Worm (Caenorhabditis elegans) whole organism, young adult: ENCODE results near the gene F09F9.5.

Experiments used
- B0336.3 ChIP-seq: fragments of 200-800 bp; sonication (Bioruptor generic); IDR thresholded peaks from 2 replicates; pipeline ENCODE4 v1.3.6; 2022; ENCODE audit warnings: missing genetic modification characterization, missing compliant biosample characterization
- C06A6.2 ChIP-seq: fragments of 200-800 bp; sonication (Bioruptor generic); conservative IDR thresholded peaks from 2 replicates; pipeline ENCODE4 v1.3.6; 2022; ENCODE audit warnings: missing genetic modification characterization, missing compliant biosample characterization
- D2030.7 ChIP-seq: fragments of 200-800 bp; sonication (Bioruptor generic); IDR thresholded peaks from 2 replicates; pipeline ENCODE4 v1.3.6; 2022; ENCODE audit warnings: missing genetic modification reagents, missing genetic modification characterization, missing compliant biosample characterization
- F10E7.11 ChIP-seq: sonication (generic microtip); optimal IDR thresholded peaks from 2 replicates; lab custom pipeline; 2017; ENCODE audit warnings: mild to moderate bottlenecking, missing genetic modification characterization, moderate library complexity, missing compliant biosample characterization
- F23B12.7 ChIP-seq: sonication (generic microtip); optimal IDR thresholded peaks from 2 replicates; lab custom pipeline; 2017; ENCODE audit warnings: missing genetic modification characterization, mild to moderate bottlenecking, missing compliant biosample characterization, antibody characterized with exemption, moderate library complexity; ENCODE audit not compliant: insufficient read depth
- F57A8.1 ChIP-seq: fragments of 200-800 bp; sonication (Bioruptor generic); optimal IDR thresholded peaks from 2 replicates; lab custom pipeline; 2018; ENCODE audit warnings: mild to moderate bottlenecking, missing genetic modification characterization, moderate library complexity, missing compliant biosample characterization
- K11D2.4 ChIP-seq: fragments of 200-800 bp; sonication (Bioruptor generic); IDR thresholded peaks from 2 replicates; pipeline ENCODE4 v1.3.6; 2022; ENCODE audit warnings: missing genetic modification reagents, missing genetic modification characterization, missing compliant biosample characterization
- K12H6.12 ChIP-seq: fragments of 200-800 bp; sonication (Bioruptor generic); optimal IDR thresholded peaks from 2 replicates; lab custom pipeline; 2018; ENCODE audit warnings: mild to moderate bottlenecking, missing genetic modification characterization, missing compliant biosample characterization
- T07F8.4 ChIP-seq: sonication (generic microtip); optimal IDR thresholded peaks from 2 replicates; lab custom pipeline; 2016; ENCODE audit warnings: mild to moderate bottlenecking, missing genetic modification characterization, moderate library complexity, missing compliant biosample characterization
- Y79H2A.3 ChIP-seq: fragments of 200-800 bp; sonication (Bioruptor generic); conservative IDR thresholded peaks from 2 replicates; pipeline ENCODE4 v1.3.6; 2022; ENCODE audit warnings: missing genetic modification reagents, missing genetic modification characterization, missing compliant biosample characterization
- Y95B8A.8 ChIP-seq: fragments of 200-800 bp; sonication (Bioruptor generic); IDR thresholded peaks from 2 replicates; pipeline ENCODE4 v1.3.6; 2022; ENCODE audit warnings: missing genetic modification reagents, missing genetic modification characterization, missing compliant biosample characterization
- attf-5 ChIP-seq: fragments of 200-800 bp; sonication (Bioruptor generic); optimal IDR thresholded peaks from 2 replicates; lab custom pipeline; 2018; ENCODE audit warnings: mild to moderate bottlenecking, missing genetic modification characterization, missing compliant biosample characterization
- bed-2 ChIP-seq: fragments of 200-800 bp; sonication (Bioruptor generic); IDR thresholded peaks from 2 replicates; pipeline ENCODE4 v1.3.6; 2022; ENCODE audit warnings: missing genetic modification reagents, missing genetic modification characterization, missing compliant biosample characterization
- cebp-1 ChIP-seq, 2 experiments: fragments of 200-800 bp in 1 of 2; sonication (Bioruptor generic) in 1 of 2; sonication (generic microtip) in 1 of 2; IDR thresholded peaks in 1 of 2; optimal IDR thresholded peaks in 1 of 2; 2 replicates each; pipeline versions ENCODE4 v1.3.6 to Lab custom; 2017 to 2022; ENCODE audit warnings: missing compliant biosample characterization in 2 of 2, missing genetic modification characterization in 2 of 2, mild to moderate bottlenecking in 1 of 2, missing genetic modification reagents in 1 of 2, moderate library complexity in 1 of 2
- ceh-27 ChIP-seq: fragments of 200-800 bp; sonication (Bioruptor generic); optimal IDR thresholded peaks from 2 replicates; lab custom pipeline; 2018; ENCODE audit warnings: mild to moderate bottlenecking, missing genetic modification characterization, moderate library complexity, missing compliant biosample characterization
- ceh-40 ChIP-seq: fragments of 200-800 bp; sonication (Bioruptor generic); IDR thresholded peaks from 2 replicates; pipeline ENCODE4 v1.3.6; 2022; ENCODE audit warnings: missing genetic modification characterization, missing compliant biosample characterization
- ceh-91 ChIP-seq: fragments of 200-800 bp; sonication (Bioruptor generic); IDR thresholded peaks from 2 replicates; pipeline ENCODE4 v1.3.6; 2022; ENCODE audit warnings: missing genetic modification reagents, missing genetic modification characterization, missing compliant biosample characterization
- dox-1 ChIP-seq: fragments of 200-800 bp; sonication (Bioruptor generic); IDR thresholded peaks from 2 replicates; pipeline ENCODE4 v1.3.6; 2022; ENCODE audit warnings: missing genetic modification reagents, missing genetic modification characterization, missing compliant biosample characterization
- egrh-3 ChIP-seq: fragments of 200-800 bp; sonication (Bioruptor generic); IDR thresholded peaks from 2 replicates; pipeline ENCODE4 v1.3.6; 2022; ENCODE audit warnings: missing genetic modification reagents, missing genetic modification characterization, missing compliant biosample characterization
- ekl-4 ChIP-seq: fragments of 200-800 bp; sonication (Bioruptor generic); IDR thresholded peaks from 2 replicates; pipeline ENCODE4 v1.3.6; 2022; ENCODE audit warnings: missing genetic modification reagents, missing genetic modification characterization, missing compliant biosample characterization
- ets-4 ChIP-seq: fragments of 200-800 bp; sonication (Bioruptor generic); optimal IDR thresholded peaks from 2 replicates; lab custom pipeline; 2018; ENCODE audit warnings: mild to moderate bottlenecking, missing genetic modification characterization, missing compliant biosample characterization
- gei-17 ChIP-seq: fragments of 200-800 bp; sonication (Bioruptor generic); optimal IDR thresholded peaks from 2 replicates; lab custom pipeline; 2018; ENCODE audit warnings: mild to moderate bottlenecking, missing genetic modification characterization, missing compliant biosample characterization
- hlh-26 ChIP-seq: fragments of 200-800 bp; sonication (Bioruptor generic); conservative IDR thresholded peaks from 2 replicates; pipeline ENCODE4 v1.3.6; 2022; ENCODE audit warnings: missing genetic modification reagents, missing genetic modification characterization, missing compliant biosample characterization
- lag-1 ChIP-seq: fragments of 200-800 bp; sonication (Bioruptor generic); IDR thresholded peaks from 2 replicates; pipeline ENCODE4 v1.3.6; 2022; ENCODE audit warnings: missing genetic modification reagents, missing genetic modification characterization, missing compliant biosample characterization
- let-607 ChIP-seq, 2 experiments: fragments of 200-800 bp in 1 of 2; sonication (Bioruptor generic) in 1 of 2; sonication (generic microtip) in 1 of 2; optimal IDR thresholded peaks; 2 replicates each; lab custom pipeline; 2016 to 2018; ENCODE audit warnings: mild to moderate bottlenecking in 2 of 2, missing compliant biosample characterization in 2 of 2, missing genetic modification characterization in 2 of 2, moderate library complexity in 2 of 2, missing genotype in 1 of 2
- lin-26 ChIP-seq: fragments of 200-800 bp; sonication (Bioruptor generic); IDR thresholded peaks from 2 replicates; pipeline ENCODE4 v1.3.6; 2022; ENCODE audit warnings: missing genetic modification reagents, missing genetic modification characterization, missing compliant biosample characterization
- madf-10 ChIP-seq: sonication (generic microtip); optimal IDR thresholded peaks from 2 replicates; lab custom pipeline; 2016; ENCODE audit warnings: mild to moderate bottlenecking, missing genetic modification characterization, missing compliant biosample characterization
- madf-6 ChIP-seq: fragments of 200-800 bp; sonication (Bioruptor generic); IDR thresholded peaks from 2 replicates; pipeline ENCODE4 v1.3.6; 2022; ENCODE audit warnings: missing genetic modification reagents, missing genetic modification characterization, missing compliant biosample characterization
- mcd-1 ChIP-seq: fragments of 200-800 bp; sonication (Bioruptor generic); IDR thresholded peaks from 2 replicates; pipeline ENCODE4 v1.3.6; 2022; ENCODE audit warnings: missing genetic modification reagents, missing genetic modification characterization, missing compliant biosample characterization
- mxl-1 ChIP-seq: sonication (generic microtip); optimal IDR thresholded peaks from 2 replicates; lab custom pipeline; 2016; ENCODE audit warnings: missing genetic modification characterization, missing compliant biosample characterization
- nfyb-1 ChIP-seq: fragments of 200-800 bp; sonication (Bioruptor generic); IDR thresholded peaks from 2 replicates; pipeline ENCODE4 v1.3.6; 2022; ENCODE audit warnings: missing genetic modification reagents, missing genetic modification characterization, missing compliant biosample characterization
- nhr-120 ChIP-seq: fragments of 200-800 bp; sonication (Bioruptor generic); IDR thresholded peaks from 2 replicates; pipeline ENCODE4 v1.3.6; 2022; ENCODE audit warnings: missing genetic modification characterization, missing compliant biosample characterization
- nhr-179 ChIP-seq: sonication (generic microtip); optimal IDR thresholded peaks from 2 replicates; lab custom pipeline; 2016; ENCODE audit warnings: mild to moderate bottlenecking, missing genetic modification characterization, missing compliant biosample characterization
- nhr-80 ChIP-seq: sonication (generic microtip); optimal IDR thresholded peaks from 2 replicates; lab custom pipeline; 2016; ENCODE audit warnings: missing genetic modification characterization, missing compliant biosample characterization
- sdz-38 ChIP-seq: sonication (generic microtip); optimal IDR thresholded peaks from 2 replicates; lab custom pipeline; 2016; ENCODE audit warnings: missing genotype, missing genetic modification characterization, missing compliant biosample characterization
- sea-2 ChIP-seq: fragments of 200-800 bp; sonication (Bioruptor generic); IDR thresholded peaks from 2 replicates; pipeline ENCODE4 v1.3.6; 2022; ENCODE audit warnings: missing genetic modification characterization, missing compliant biosample characterization
- somi-1 ChIP-seq: fragments of 200-800 bp; sonication (Bioruptor generic); optimal IDR thresholded peaks from 2 replicates; lab custom pipeline; 2018; ENCODE audit warnings: mild to moderate bottlenecking, missing genetic modification characterization, missing compliant biosample characterization
- sptf-2 ChIP-seq: fragments of 200-800 bp; sonication (Bioruptor generic); optimal IDR thresholded peaks from 2 replicates; lab custom pipeline; 2018; ENCODE audit warnings: mild to moderate bottlenecking, missing genetic modification characterization, missing compliant biosample characterization
- tbp1 ChIP-seq: fragments of 200-800 bp; sonication (Bioruptor generic); optimal IDR thresholded peaks from 2 replicates; lab custom pipeline; 2018; ENCODE audit warnings: mild to moderate bottlenecking, missing genetic modification characterization, missing compliant biosample characterization
- zfh-2 ChIP-seq: fragments of 200-800 bp; sonication (Bioruptor generic); conservative IDR thresholded peaks from 2 replicates; pipeline ENCODE4 v1.3.6; 2022; ENCODE audit warnings: missing genetic modification reagents, missing genetic modification characterization, missing compliant biosample characterization
- zim-3 ChIP-seq: sonication (generic microtip); optimal IDR thresholded peaks from 2 replicates; lab custom pipeline; 2017; ENCODE audit warnings: mild to moderate bottlenecking, missing genetic modification characterization, moderate library complexity, missing compliant biosample characterization
- ztf-25 ChIP-seq: fragments of 200-800 bp; sonication (Bioruptor generic); IDR thresholded peaks from 2 replicates; pipeline ENCODE4 v1.3.6; 2022; ENCODE audit warnings: missing genetic modification reagents, missing genetic modification characterization, missing compliant biosample characterization
- ztf-3 ChIP-seq: fragments of 200-800 bp; sonication (Bioruptor generic); optimal IDR thresholded peaks from 2 replicates; lab custom pipeline; 2018; ENCODE audit warnings: mild to moderate bottlenecking, missing genetic modification characterization, missing compliant biosample characterization

The F09F9.5 gene

ce11 chrX:4143260-4144018, 25.7 kb downstream of the F09F9.5 start:
- TF ChIP-seq nhr-120 (no peak), dox-1 (GFP tag; lab: Robert Waterston, UW) (0 out of 2 replicates have a peak, but pooled peaks have one; percentile 25), somi-1 (GFP tag; lab: Kevin White, UChicago) (peak; percentile 45), cebp-1 (GFP tag; IDR thresholded peaks at IDR 0.05; lab: Robert Waterston, UW) (no peak), cebp-1 (tag; optimal IDR thresholded peaks at IDR 0.05; lab: Kevin White, UChicago) (peak; percentile 33)

DNA sequence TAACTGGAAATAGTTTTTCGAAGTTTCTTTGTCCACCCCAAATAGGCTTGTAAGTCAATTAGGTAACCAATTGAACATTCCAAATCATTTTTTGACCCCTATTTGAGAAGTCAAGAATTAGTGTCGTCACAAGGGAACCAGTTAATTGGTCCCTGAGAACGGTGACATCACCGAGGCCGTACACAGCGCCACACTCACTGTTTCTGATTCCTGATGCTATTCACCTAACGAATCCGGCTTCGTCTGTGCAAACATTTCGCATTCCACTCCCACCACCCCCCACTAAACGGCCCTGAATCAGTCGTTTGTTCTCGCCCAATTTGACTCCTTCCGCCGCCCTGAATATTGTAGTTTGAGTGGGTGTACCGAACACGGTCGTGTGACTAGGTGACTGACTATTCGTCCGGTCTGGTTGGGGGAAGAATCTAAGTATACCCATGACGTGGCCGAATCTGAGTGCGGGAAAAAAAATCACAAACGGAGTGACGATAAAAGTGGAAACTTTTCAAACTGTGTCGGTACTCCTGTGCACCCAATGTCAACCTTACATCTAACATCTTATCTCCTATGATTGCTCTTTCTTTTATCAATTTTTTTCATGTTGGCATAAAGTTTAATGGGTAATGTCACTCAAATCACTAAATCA, 26.5 kb downstream of the F09F9.5 start:
- TF ChIP-seq sptf-2: no peak
- TF ChIP-seq Y95B8A.8 (GFP tag; lab: Robert Waterston, UW): no peak; the same call in 1 of the 2 replicates
- no peak for TF ChIP-seq ztf-25 (GFP tag; lab: Robert Waterston, UW)
- 0 out of 2 replicates have a peak, but pooled peaks have one; percentile 11 for TF ChIP-seq lin-26 (GFP tag; lab: Robert Waterston, UW)
- no peak for TF ChIP-seq attf-5
- TF ChIP-seq sdz-38: no peak
- 0 out of 2 replicates have a peak, but pooled peaks have one; percentile 31 for TF ChIP-seq zfh-2
- peak; percentile 37 for TF ChIP-seq ets-4
- no peak for TF ChIP-seq F57A8.1 (GFP tag; lab: Kevin White, UChicago)
- no peak for TF ChIP-seq tbp1
- peak; percentile 18 for TF ChIP-seq K12H6.12 (tag; lab: Kevin White, UChicago)
- 0 out of 2 replicates have a peak, but pooled peaks have one; percentile 15 for TF ChIP-seq madf-6 (GFP tag; lab: Robert Waterston, UW)
- TF ChIP-seq T07F8.4 (tag; lab: Kevin White, UChicago): no peak
- TF ChIP-seq sea-2 (GFP tag; lab: Robert Waterston, UW): no peak
- peak; percentile 38; the same call in 1 of the 2 replicates for TF ChIP-seq ceh-40 (GFP tag; lab: Robert Waterston, UW)
- TF ChIP-seq bed-2 (GFP tag; lab: Robert Waterston, UW): no peak
- peak; percentile 23; the same call in 1 of the 2 replicates for TF ChIP-seq K11D2.4 (GFP tag; lab: Robert Waterston, UW)
- TF ChIP-seq lag-1: no peak
- TF ChIP-seq ceh-27 (GFP tag; lab: Kevin White, UChicago): peak; percentile 44
- TF ChIP-seq egrh-3 (GFP tag; lab: Robert Waterston, UW): 0 out of 2 replicates have a peak, but pooled peaks have one; percentile 10
- TF ChIP-seq nhr-80 (tag; lab: Kevin White, UChicago): peak; percentile 40
- TF ChIP-seq zim-3 (tag; lab: Kevin White, UChicago): no peak
- no peak for TF ChIP-seq ztf-3 (GFP tag; lab: Kevin White, UChicago)
- TF ChIP-seq C06A6.2 (GFP tag; lab: Robert Waterston, UW): 0 out of 2 replicates have a peak, but pooled peaks have one; percentile 15
- no peak for TF ChIP-seq nhr-179 (tag; lab: Kevin White, UChicago)
- TF ChIP-seq F10E7.11 (tag; lab: Kevin White, UChicago): no peak
- TF ChIP-seq dox-1 (GFP tag; lab: Robert Waterston, UW): no peak
- peak; percentile 77 to 81 for TF ChIP-seq let-607 (tag; optimal IDR thresholded peaks at IDR 0.05; lab: Kevin White, UChicago)
- TF ChIP-seq nfyb-1 (GFP tag; lab: Robert Waterston, UW): peak; percentile 11; the same call in 1 of the 2 replicates
- TF ChIP-seq ceh-91: no peak
- TF ChIP-seq B0336.3: 0 out of 2 replicates have a peak, but pooled peaks have one; percentile 11
- no peak for TF ChIP-seq madf-10 (tag; lab: Kevin White, UChicago)
- TF ChIP-seq hlh-26 (GFP tag; lab: Robert Waterston, UW): no peak
- TF ChIP-seq Y79H2A.3 (GFP tag; lab: Robert Waterston, UW): no peak
- no peak for TF ChIP-seq D2030.7
- no peak for TF ChIP-seq gei-17 (GFP tag; lab: Kevin White, UChicago)
- no peak for TF ChIP-seq F23B12.7
- TF ChIP-seq mxl-1 (tag; lab: Kevin White, UChicago): no peak
- TF ChIP-seq cebp-1 (GFP tag; IDR thresholded peaks at IDR 0.05; lab: Robert Waterston, UW): no peak
- TF ChIP-seq cebp-1 (tag; optimal IDR thresholded peaks at IDR 0.05; lab: Kevin White, UChicago): peak; percentile 51
- TF ChIP-seq mcd-1 (GFP tag; lab: Robert Waterston, UW): 0 out of 2 replicates have a peak, but pooled peaks have one; percentile 9
- no peak for TF ChIP-seq ekl-4 (GFP tag; lab: Robert Waterston, UW)
